Worm (Caenorhabditis elegans) whole organism, young adult: ENCODE results near the gene srab-13.
A peak's percentile ranks its signal among the peaks of the same experiment; 100 is the strongest.

Experiments
- C06A6.2 ChIP-seq: fragments of 200-800 bp; sonication (Bioruptor generic); conservative IDR thresholded peaks from 2 replicates; pipeline ENCODE4 v1.3.6; 2022; ENCODE audit warnings: missing genetic modification characterization, missing compliant biosample characterization
- C17E4.6 ChIP-seq: fragments of 200-800 bp; sonication (Bioruptor generic); IDR thresholded peaks from 2 replicates; pipeline ENCODE4 v1.3.6; 2022; ENCODE audit warnings: missing genetic modification reagents, missing genetic modification characterization, missing compliant biosample characterization
- F22D6.2 ChIP-seq: sonication (generic microtip); optimal IDR thresholded peaks from 2 replicates; lab custom pipeline; 2016; ENCODE audit warnings: mild to moderate bottlenecking, missing genetic modification characterization, missing compliant biosample characterization
- F37B4.10 ChIP-seq: fragments of 200-800 bp; sonication (Bioruptor generic); IDR thresholded peaks from 2 replicates; pipeline ENCODE4 v1.3.6; 2022; ENCODE audit warnings: missing genetic modification characterization, missing compliant biosample characterization
- F49E8.2 ChIP-seq: sonication (generic microtip); optimal IDR thresholded peaks from 3 replicates; lab custom pipeline; 2017; ENCODE audit warnings: missing genetic modification characterization, mild to moderate bottlenecking, missing compliant biosample characterization, antibody characterized with exemption, moderate library complexity; ENCODE audit not compliant: insufficient read depth
- F52B5.7 ChIP-seq: sonication (generic microtip); optimal IDR thresholded peaks from 2 replicates; lab custom pipeline; 2016; ENCODE audit warnings: mild to moderate bottlenecking, missing genetic modification characterization, missing compliant biosample characterization
- K12H6.12 ChIP-seq: fragments of 200-800 bp; sonication (Bioruptor generic); optimal IDR thresholded peaks from 2 replicates; lab custom pipeline; 2018; ENCODE audit warnings: mild to moderate bottlenecking, missing genetic modification characterization, missing compliant biosample characterization
- Y53F4B.3 ChIP-seq: fragments of 200-800 bp; sonication (Bioruptor generic); IDR thresholded peaks from 2 replicates; pipeline ENCODE4 v1.3.6; 2022; ENCODE audit warnings: missing genetic modification reagents, missing genetic modification characterization, missing compliant biosample characterization
- attf-3 ChIP-seq: fragments of 200-800 bp; sonication (Bioruptor generic); conservative IDR thresholded peaks from 2 replicates; pipeline ENCODE4 v1.3.6; 2022; ENCODE audit warnings: missing genetic modification reagents, missing genetic modification characterization, missing compliant biosample characterization
- ceh-40 ChIP-seq: fragments of 200-800 bp; sonication (Bioruptor generic); IDR thresholded peaks from 2 replicates; pipeline ENCODE4 v1.3.6; 2022; ENCODE audit warnings: missing genetic modification characterization, missing compliant biosample characterization
- ceh-58 ChIP-seq: fragments of 200-800 bp; sonication (Bioruptor generic); IDR thresholded peaks from 2 replicates; pipeline ENCODE4 v1.3.6; 2022; ENCODE audit warnings: missing genetic modification characterization, missing compliant biosample characterization
- dox-1 ChIP-seq: fragments of 200-800 bp; sonication (Bioruptor generic); IDR thresholded peaks from 2 replicates; pipeline ENCODE4 v1.3.6; 2022; ENCODE audit warnings: missing genetic modification reagents, missing genetic modification characterization, missing compliant biosample characterization
- dpff-1 ChIP-seq: sonication (generic microtip); optimal IDR thresholded peaks from 2 replicates; lab custom pipeline; 2017; ENCODE audit warnings: mild to moderate bottlenecking, missing genetic modification characterization, missing compliant biosample characterization
- efl-1 ChIP-seq: fragments of 150-350 bp; optimal IDR thresholded peaks from 2 replicates; lab custom pipeline; 2014; ENCODE audit warnings: missing biosample characterization, missing genetic modification reagents, missing genetic modification characterization
- egl-44 ChIP-seq: fragments of 200-800 bp; sonication (Bioruptor generic); IDR thresholded peaks from 2 replicates; pipeline ENCODE4 v1.3.6; 2022; ENCODE audit warnings: missing genetic modification reagents, missing genetic modification characterization, missing compliant biosample characterization
- fkh-3 ChIP-seq: sonication (generic microtip); optimal IDR thresholded peaks from 2 replicates; lab custom pipeline; 2016; ENCODE audit warnings: mild to moderate bottlenecking, missing genetic modification characterization, missing compliant biosample characterization
- him-1 ChIP-seq: sonication (generic microtip); optimal IDR thresholded peaks from 2 replicates; lab custom pipeline; 2016; ENCODE audit warnings: missing genotype, missing genetic modification reagents, missing genetic modification characterization, missing compliant biosample characterization
- hlh-26 ChIP-seq: fragments of 200-800 bp; sonication (Bioruptor generic); conservative IDR thresholded peaks from 2 replicates; pipeline ENCODE4 v1.3.6; 2022; ENCODE audit warnings: missing genetic modification reagents, missing genetic modification characterization, missing compliant biosample characterization
- hmg-20 ChIP-seq: fragments of 200-800 bp; sonication (Bioruptor generic); IDR thresholded peaks from 2 replicates; pipeline ENCODE4 v1.3.6; 2022; ENCODE audit warnings: missing genetic modification reagents, missing genetic modification characterization, missing compliant biosample characterization
- let-526 ChIP-seq: fragments of 200-800 bp; sonication (Bioruptor generic); IDR thresholded peaks from 2 replicates; pipeline ENCODE4 v1.3.6; 2022; ENCODE audit warnings: missing genetic modification reagents, missing genetic modification characterization, missing compliant biosample characterization
- lin-26 ChIP-seq: fragments of 200-800 bp; sonication (Bioruptor generic); IDR thresholded peaks from 2 replicates; pipeline ENCODE4 v1.3.6; 2022; ENCODE audit warnings: missing genetic modification reagents, missing genetic modification characterization, missing compliant biosample characterization
- lin-35 ChIP-seq, 3 experiments: fragments of 150-350 bp in 2 of 3; sonication (generic microtip) in 1 of 3; optimal IDR thresholded peaks; 2 replicates each; lab custom pipeline; 2014 to 2018; ENCODE audit warnings: missing biosample characterization in 3 of 3, missing genetic modification characterization in 3 of 3, missing genetic modification reagents in 3 of 3
- lin-40 ChIP-seq: sonication (generic microtip); optimal IDR thresholded peaks from 2 replicates; lab custom pipeline; 2016; ENCODE audit warnings: missing genetic modification characterization, mild to moderate bottlenecking, missing compliant biosample characterization, missing genotype, missing genetic modification reagents
- lin-54 ChIP-seq: fragments of 200-800 bp; sonication (Bioruptor generic); optimal IDR thresholded peaks from 2 replicates; lab custom pipeline; 2018; ENCODE audit warnings: mild to moderate bottlenecking, missing genetic modification characterization, missing compliant biosample characterization
- lsy-27 ChIP-seq: sonication (generic microtip); optimal IDR thresholded peaks from 2 replicates; lab custom pipeline; 2017; ENCODE audit warnings: missing genetic modification characterization, mild to moderate bottlenecking, missing compliant biosample characterization, antibody characterized with exemption, missing genotype, borderline replicate concordance; ENCODE audit not compliant: insufficient read depth
- mel-28 ChIP-seq: sonication (generic microtip); optimal IDR thresholded peaks from 2 replicates; lab custom pipeline; 2016; ENCODE audit warnings: borderline replicate concordance, mild to moderate bottlenecking, missing genetic modification characterization, missing compliant biosample characterization
- nfya-2 ChIP-seq: fragments of 200-800 bp; sonication (Bioruptor generic); IDR thresholded peaks from 2 replicates; pipeline ENCODE4 v1.3.6; 2022; ENCODE audit warnings: missing genetic modification reagents, missing genetic modification characterization, missing compliant biosample characterization
- nfyb-1 ChIP-seq: fragments of 200-800 bp; sonication (Bioruptor generic); IDR thresholded peaks from 2 replicates; pipeline ENCODE4 v1.3.6; 2022; ENCODE audit warnings: missing genetic modification reagents, missing genetic modification characterization, missing compliant biosample characterization
- pha-4 ChIP-seq: fragments of 150-350 bp; sonication (generic microtip); optimal IDR thresholded peaks from 2 replicates; lab custom pipeline; 2014; ENCODE audit warnings: missing biosample characterization, missing genetic modification reagents, missing genetic modification characterization
- rcor-1 ChIP-seq: fragments of 200-800 bp; sonication (Bioruptor generic); IDR thresholded peaks from 2 replicates; pipeline ENCODE4 v1.3.6; 2022; ENCODE audit warnings: missing genetic modification reagents, missing genetic modification characterization, missing compliant biosample characterization
- rec-8 ChIP-seq, 2 experiments: sonication (generic microtip); optimal IDR thresholded peaks; 2 replicates each; lab custom pipeline; 2016; ENCODE audit warnings: mild to moderate bottlenecking in 2 of 2, missing genetic modification characterization in 2 of 2, missing genetic modification reagents in 2 of 2, missing genotype in 2 of 2, missing biosample characterization in 1 of 2, missing compliant biosample characterization in 1 of 2, moderate library complexity in 1 of 2
- repo-1 ChIP-seq: sonication (generic microtip); optimal IDR thresholded peaks from 2 replicates; lab custom pipeline; 2017; ENCODE audit warnings: mild to moderate bottlenecking, missing genetic modification characterization, missing compliant biosample characterization
- sdz-38 ChIP-seq: sonication (generic microtip); optimal IDR thresholded peaks from 2 replicates; lab custom pipeline; 2016; ENCODE audit warnings: missing genotype, missing genetic modification characterization, missing compliant biosample characterization
- sea-2 ChIP-seq: fragments of 200-800 bp; sonication (Bioruptor generic); IDR thresholded peaks from 2 replicates; pipeline ENCODE4 v1.3.6; 2022; ENCODE audit warnings: missing genetic modification characterization, missing compliant biosample characterization
- snpc-1.1 ChIP-seq: sonication (generic microtip); optimal IDR thresholded peaks from 2 replicates; lab custom pipeline; 2017; ENCODE audit warnings: missing genetic modification characterization, mild to moderate bottlenecking, missing compliant biosample characterization, antibody characterized with exemption, moderate library complexity, missing genotype, missing genetic modification reagents; ENCODE audit not compliant: insufficient read depth
- snpc-1.3 ChIP-seq: sonication (generic microtip); optimal IDR thresholded peaks from 2 replicates; lab custom pipeline; 2017; ENCODE audit warnings: missing genetic modification characterization, mild to moderate bottlenecking, missing compliant biosample characterization, antibody characterized with exemption, moderate library complexity, missing genotype, missing genetic modification reagents; ENCODE audit not compliant: insufficient read depth
- snpc-4 ChIP-seq, 5 experiments: fragments of 150-350 bp in 1 of 5; sonication (generic microtip) in 4 of 5; optimal IDR thresholded peaks; 2 replicates each; lab custom pipeline; 2014 to 2018; ENCODE audit warnings: missing genetic modification characterization in 5 of 5, missing biosample characterization in 3 of 5, antibody characterized with exemption in 2 of 5, mild to moderate bottlenecking in 2 of 5, missing compliant biosample characterization in 2 of 5, missing genotype in 2 of 5, moderate library complexity in 2 of 5, missing genetic modification reagents in 1 of 5
- somi-1 ChIP-seq: fragments of 200-800 bp; sonication (Bioruptor generic); optimal IDR thresholded peaks from 2 replicates; lab custom pipeline; 2018; ENCODE audit warnings: mild to moderate bottlenecking, missing genetic modification characterization, missing compliant biosample characterization
- sptf-2 ChIP-seq: fragments of 200-800 bp; sonication (Bioruptor generic); optimal IDR thresholded peaks from 2 replicates; lab custom pipeline; 2018; ENCODE audit warnings: mild to moderate bottlenecking, missing genetic modification characterization, missing compliant biosample characterization
- tbx-9 ChIP-seq: sonication (generic microtip); optimal IDR thresholded peaks from 2 replicates; lab custom pipeline; 2016; ENCODE audit warnings: borderline replicate concordance, missing genetic modification characterization, inconsistent platforms, missing compliant biosample characterization
- unc-130 ChIP-seq: sonication (generic microtip); optimal IDR thresholded peaks from 2 replicates; lab custom pipeline; 2016; ENCODE audit warnings: missing genetic modification reagents, missing genetic modification characterization, missing compliant biosample characterization
- ztf-18 ChIP-seq: sonication (generic microtip); optimal IDR thresholded peaks from 2 replicates; lab custom pipeline; 2016; ENCODE audit warnings: missing genotype, mild to moderate bottlenecking, missing genetic modification characterization, missing compliant biosample characterization

srab-13 gene

ce11 chrV:2013824-2014223 is 13.9 kb downstream of the srab-13 start, which contains the start of gene F59A7.11:
TSS of gene F59A7.11 (minus strand) at chrV:2013924.
- no peak for TF ChIP-seq attf-3 (GFP tag; lab: Robert Waterston, UW)
- TF ChIP-seq F49E8.2 (tag; lab: Kevin White, UChicago), result no peak
- TF ChIP-seq let-526 (GFP tag; lab: Robert Waterston, UW), result no peak
- TF ChIP-seq lsy-27 (tag; lab: Kevin White, UChicago), result no peak
- TF ChIP-seq nfyb-1 (GFP tag; lab: Robert Waterston, UW), result no peak
- TF ChIP-seq lin-26 (GFP tag; lab: Robert Waterston, UW), result no peak
- TF ChIP-seq F37B4.10 (GFP tag; lab: Robert Waterston, UW), result no peak
- TF ChIP-seq ceh-40 (GFP tag; lab: Robert Waterston, UW), result no peak
- no peak for TF ChIP-seq nfya-2 (GFP tag; lab: Robert Waterston, UW)
- no peak for TF ChIP-seq dox-1 (GFP tag; lab: Robert Waterston, UW)
- TF ChIP-seq C06A6.2 (GFP tag; lab: Robert Waterston, UW), result no peak
- no peak for TF ChIP-seq sea-2 (GFP tag; lab: Robert Waterston, UW)
- no peak for TF ChIP-seq mel-28 (tag; lab: Kevin White, UChicago)

ce11 chrV:2011777-2012176 is 15.9 kb downstream of the srab-13 start, which contains the start of gene F59A7.7:
TSS of gene F59A7.7 (plus strand) at chrV:2012077.
- TF ChIP-seq ceh-58 (0 out of 2 replicates have a peak, but pooled peaks have one; percentile 23), unc-130 (GFP tag; lab: Kevin White, UChicago) (no peak), lin-40 (tag; lab: Kevin White, UChicago) (no peak)
- TF ChIP-seq, all 124 proteins: peak for 1

- TF ChIP-seq snpc-4 (GFP tag; optimal IDR thresholded peaks at IDR 0.05; lab: Kevin White, UChicago), result peak; percentile 29
- peak in 2 of 4 experiments; percentile 25 to 30 for TF ChIP-seq snpc-4 (tag; optimal IDR thresholded peaks at IDR 0.05; lab: Kevin White, UChicago)
- no peak for TF ChIP-seq mel-28 (tag; lab: Kevin White, UChicago)
- peak in 1 of 3 experiments; percentile 79 for TF ChIP-seq lin-35 (GFP tag; optimal IDR thresholded peaks at IDR 0.05; lab: Kevin White, UChicago)
- no peak for TF ChIP-seq snpc-1.1 (tag; lab: Kevin White, UChicago)
- peak; percentile 72 for TF ChIP-seq him-1 (tag; lab: Kevin White, UChicago)
- no peak for TF ChIP-seq hmg-20
- TF ChIP-seq snpc-1.3 (tag; lab: Kevin White, UChicago), result peak; percentile 44
- no peak for TF ChIP-seq hlh-26 (GFP tag; lab: Robert Waterston, UW)
- TF ChIP-seq efl-1, result peak; percentile 58
- no peak for TF ChIP-seq dpff-1 (tag; lab: Kevin White, UChicago)
- no peak for TF ChIP-seq repo-1 (tag; lab: Kevin White, UChicago)
- TF ChIP-seq C17E4.6 (GFP tag; lab: Robert Waterston, UW), result no peak
- TF ChIP-seq F52B5.7 (tag; lab: Kevin White, UChicago), result no peak
- TF ChIP-seq ztf-18 (tag; lab: Kevin White, UChicago), result peak; percentile 36
- TF ChIP-seq sptf-2 (GFP tag; lab: Kevin White, UChicago), result no peak
- no peak for TF ChIP-seq K12H6.12 (tag; lab: Kevin White, UChicago)
- TF ChIP-seq Y53F4B.3, result peak; percentile 41; the same call in 1 of the 2 replicates
- TF ChIP-seq lin-54 (GFP tag; lab: Kevin White, UChicago), result peak; percentile 76
- no peak for TF ChIP-seq F22D6.2 (tag; lab: Kevin White, UChicago)
- no peak for TF ChIP-seq fkh-3 (tag; lab: Kevin White, UChicago)
- TF ChIP-seq somi-1 (GFP tag; lab: Kevin White, UChicago), result no peak
- 0 out of 2 replicates have a peak, but pooled peaks have one; percentile 41 for TF ChIP-seq egl-44
- TF ChIP-seq nfya-2 (GFP tag; lab: Robert Waterston, UW), result no peak
- TF ChIP-seq rec-8 (tag; optimal IDR thresholded peaks at IDR 0.05; lab: Kevin White, UChicago), result no peak
- no peak for TF ChIP-seq lsy-27 (tag; lab: Kevin White, UChicago)
- no peak for TF ChIP-seq pha-4 (tag; lab: Kevin White, UChicago)
- peak; percentile 87 for TF ChIP-seq rcor-1 (GFP tag; lab: Robert Waterston, UW)
- no peak for TF ChIP-seq sdz-38
- TF ChIP-seq tbx-9 (tag; lab: Kevin White, UChicago), result no peak
- no peak for TF ChIP-seq C06A6.2 (GFP tag; lab: Robert Waterston, UW)
Observed at ce11 chrV:2008412-2008811, 19.3 kb downstream of the srab-13 start.
